Fruit fly (Drosophila melanogaster) whole organism, embryonic: ENCODE data around the gene CG14971.

Experiments
- Abd-B ChIP-seq: fragments of 200-800 bp; sonication (Bioruptor generic); optimal IDR thresholded peaks from 2 replicates; lab custom pipeline; 2018; ENCODE audit warnings: missing biosample characterization, mild to moderate bottlenecking, missing genetic modification characterization, moderate library complexity
- Adf1 ChIP-seq: fragments of 200-800 bp; sonication (Bioruptor generic); IDR thresholded peaks from 2 replicates; pipeline ENCODE4 v1.3.6; 2022; ENCODE audit warnings: missing biosample characterization, missing genetic modification characterization
- CG10462 ChIP-seq: fragments of 200-800 bp; sonication (Bioruptor generic); optimal IDR thresholded peaks from 2 replicates; lab custom pipeline; 2016; ENCODE audit warnings: missing biosample characterization, missing genetic modification characterization
- CG11093 ChIP-seq: fragments of 200-800 bp; sonication (Bioruptor generic); IDR thresholded peaks from 3 replicates; pipeline ENCODE4 v1.3.6; 2022; ENCODE audit warnings: missing biosample characterization, missing genetic modification characterization
- CG12219 ChIP-seq: fragments of 200-800 bp; sonication (Bioruptor generic); optimal IDR thresholded peaks from 3 replicates; lab custom pipeline; 2018; ENCODE audit warnings: missing biosample characterization, mild to moderate bottlenecking, missing genetic modification characterization
- CG13123 ChIP-seq: fragments of 200-800 bp; sonication (Bioruptor generic); optimal IDR thresholded peaks from 2 replicates; lab custom pipeline; 2016; ENCODE audit warnings: missing biosample characterization, missing genetic modification characterization
- CG13296 ChIP-seq: fragments of 200-800 bp; sonication (Bioruptor generic); optimal IDR thresholded peaks from 3 replicates; lab custom pipeline; 2018; ENCODE audit warnings: missing biosample characterization, mild to moderate bottlenecking, missing genetic modification characterization
- CG14710 ChIP-seq: fragments of 200-800 bp; sonication (Bioruptor generic); optimal IDR thresholded peaks from 3 replicates; lab custom pipeline; 2019; ENCODE audit warnings: missing biosample characterization, mild to moderate bottlenecking, missing genetic modification characterization, moderate library complexity
- CG15696 ChIP-seq: fragments of 200-800 bp; sonication (Bioruptor generic); optimal IDR thresholded peaks from 2 replicates; lab custom pipeline; 2019; ENCODE audit warnings: missing biosample characterization, mild to moderate bottlenecking, missing genetic modification characterization, moderate library complexity
- CG1603 ChIP-seq: fragments of 200-800 bp; sonication (Bioruptor generic); optimal IDR thresholded peaks from 2 replicates; lab custom pipeline; 2019; ENCODE audit warnings: missing biosample characterization, mild to moderate bottlenecking, missing genetic modification characterization, moderate library complexity
- CG17612 ChIP-seq: fragments of 200-800 bp; sonication (Bioruptor generic); IDR thresholded peaks from 2 replicates; pipeline ENCODE4 v1.3.6; 2022; ENCODE audit warnings: missing biosample characterization, missing genetic modification characterization
- CG18619 ChIP-seq: fragments of 200-800 bp; sonication (Bioruptor generic); optimal IDR thresholded peaks from 3 replicates; lab custom pipeline; 2017; ENCODE audit warnings: missing biosample characterization, mild to moderate bottlenecking, missing genetic modification characterization
- CG2889 ChIP-seq: fragments of 200-800 bp; sonication (Bioruptor generic); IDR thresholded peaks from 3 replicates; pipeline ENCODE4 v1.3.6; 2022; ENCODE audit warnings: missing biosample characterization, missing genetic modification characterization
- CG30020 ChIP-seq: fragments of 200-800 bp; optimal IDR thresholded peaks from 2 replicates; lab custom pipeline; 2019; ENCODE audit warnings: missing biosample characterization, mild to moderate bottlenecking, missing genetic modification characterization, moderate library complexity
- CG31365 ChIP-seq: fragments of 200-800 bp; sonication (Bioruptor generic); optimal IDR thresholded peaks from 2 replicates; lab custom pipeline; 2018; ENCODE audit warnings: missing biosample characterization, mild to moderate bottlenecking, missing genetic modification characterization
- CG7556 ChIP-seq: fragments of 200-800 bp; sonication (Bioruptor generic); optimal IDR thresholded peaks from 2 replicates; lab custom pipeline; 2017; ENCODE audit warnings: missing biosample characterization, mild to moderate bottlenecking, missing genetic modification characterization
- CG7745 ChIP-seq: fragments of 200-800 bp; sonication (Bioruptor generic); optimal IDR thresholded peaks from 2 replicates; lab custom pipeline; 2018; ENCODE audit warnings: missing biosample characterization, mild to moderate bottlenecking, missing genetic modification characterization, moderate library complexity
- CG9437 ChIP-seq: fragments of 200-800 bp; sonication (Bioruptor generic); optimal IDR thresholded peaks from 2 replicates; lab custom pipeline; 2018; ENCODE audit warnings: missing biosample characterization, mild to moderate bottlenecking, missing genetic modification characterization
- E2f1 ChIP-seq: fragments of 200-800 bp; sonication (Bioruptor generic); IDR thresholded peaks from 2 replicates; pipeline ENCODE4 v1.3.6; 2022; ENCODE audit warnings: missing biosample characterization, missing genetic modification characterization
- Fer1 ChIP-seq: fragments of 200-800 bp; sonication (Bioruptor generic); optimal IDR thresholded peaks from 2 replicates; lab custom pipeline; 2017; ENCODE audit warnings: missing biosample characterization, mild to moderate bottlenecking, missing genetic modification characterization
- HLH3B ChIP-seq: fragments of 200-800 bp; sonication (Bioruptor generic); IDR thresholded peaks from 2 replicates; pipeline ENCODE4 v1.3.6; 2022; ENCODE audit warnings: missing biosample characterization, missing genetic modification characterization
- Hey ChIP-seq: fragments of 200-800 bp; sonication (Bioruptor generic); optimal IDR thresholded peaks from 3 replicates; lab custom pipeline; 2018; ENCODE audit warnings: missing biosample characterization, mild to moderate bottlenecking, missing genetic modification characterization
- Hmr ChIP-seq: fragments of 200-800 bp; sonication (Bioruptor generic); optimal IDR thresholded peaks from 3 replicates; lab custom pipeline; 2017; ENCODE audit warnings: mild to moderate bottlenecking, missing biosample characterization, missing genetic modification reagents, missing genetic modification characterization
- Lhr ChIP-seq: fragments of 200-800 bp; sonication (Bioruptor generic); optimal IDR thresholded peaks from 3 replicates; lab custom pipeline; 2017; ENCODE audit warnings: mild to moderate bottlenecking, missing biosample characterization, missing genetic modification reagents, missing genetic modification characterization
- MBD-R2 ChIP-seq: fragments of 200-800 bp; sonication (Bioruptor generic); IDR thresholded peaks from 2 replicates; pipeline ENCODE4 v1.3.6; 2022; ENCODE audit warnings: missing biosample characterization, missing genetic modification characterization
- MESR4 ChIP-seq: fragments of 200-800 bp; sonication (Bioruptor generic); optimal IDR thresholded peaks from 2 replicates; lab custom pipeline; 2018; ENCODE audit warnings: missing biosample characterization, mild to moderate bottlenecking, missing genetic modification characterization, moderate library complexity
- NFAT ChIP-seq: fragments of 200-800 bp; sonication (Bioruptor generic); IDR thresholded peaks from 2 replicates; pipeline ENCODE4 v1.3.6; 2022; ENCODE audit warnings: missing biosample characterization, missing genetic modification characterization
- Oaz ChIP-seq: fragments of 200-800 bp; sonication (Bioruptor generic); IDR thresholded peaks from 2 replicates; pipeline ENCODE4 v1.3.6; 2022; ENCODE audit warnings: missing biosample characterization, missing genetic modification characterization
- Opbp ChIP-seq: fragments of 200-800 bp; sonication (Bioruptor generic); IDR thresholded peaks from 3 replicates; pipeline ENCODE4 v1.3.6; 2022; ENCODE audit warnings: missing biosample characterization, missing genetic modification characterization; ENCODE audit not compliant: partially characterized antibody
- Optix ChIP-seq: fragments of 200-800 bp; sonication (Bioruptor generic); IDR thresholded peaks from 3 replicates; pipeline ENCODE4 v1.3.6; 2022; ENCODE audit warnings: missing biosample characterization, missing genetic modification characterization
- Sin3A ChIP-seq: fragments of >200 bp; optimal IDR thresholded peaks from 2 replicates; lab custom pipeline; 2018
- Sry-β ChIP-seq: fragments of 200-800 bp; sonication (Bioruptor generic); optimal IDR thresholded peaks from 2 replicates; lab custom pipeline; 2018; ENCODE audit warnings: missing biosample characterization, mild to moderate bottlenecking, missing genetic modification characterization, moderate library complexity
- TFAM ChIP-seq: fragments of 200-800 bp; sonication (Bioruptor generic); optimal IDR thresholded peaks from 2 replicates; lab custom pipeline; 2017; ENCODE audit warnings: missing biosample characterization, missing genetic modification characterization, inconsistent platforms
- Taf1 ChIP-seq: fragments of 200-800 bp; sonication (Bioruptor generic); IDR thresholded peaks from 2 replicates; pipeline ENCODE4 v1.3.6; 2022; ENCODE audit warnings: missing biosample characterization, missing genetic modification characterization
- Xbp1 ChIP-seq: fragments of 200-800 bp; sonication (Bioruptor generic); optimal IDR thresholded peaks from 3 replicates; lab custom pipeline; 2016; ENCODE audit warnings: missing biosample characterization, mild to moderate bottlenecking, missing genetic modification characterization
- bbx ChIP-seq: fragments of 200-800 bp; sonication (Bioruptor generic); IDR thresholded peaks from 2 replicates; pipeline ENCODE4 v1.3.6; 2022; ENCODE audit warnings: missing biosample characterization, missing genetic modification characterization; ENCODE audit not compliant: partially characterized antibody
- cwo ChIP-seq: fragments of 200-800 bp; sonication (Bioruptor generic); optimal IDR thresholded peaks from 3 replicates; lab custom pipeline; 2017; ENCODE audit warnings: missing biosample characterization, missing genetic modification characterization, mild to moderate bottlenecking, moderate library complexity, missing genetic modification reagents
- eve ChIP-seq, 2 experiments: fragments of >200 bp; optimal IDR thresholded peaks; 2 replicates each; lab custom pipeline; 2017; ENCODE audit warnings: missing biosample characterization in 2 of 2, missing genetic modification characterization in 2 of 2
- fd64A ChIP-seq: fragments of 200-800 bp; sonication (Bioruptor generic); optimal IDR thresholded peaks from 3 replicates; lab custom pipeline; 2018; ENCODE audit warnings: missing biosample characterization, mild to moderate bottlenecking, missing genetic modification characterization
- gfzf ChIP-seq: fragments of 200-800 bp; sonication (Bioruptor generic); optimal IDR thresholded peaks from 2 replicates; lab custom pipeline; 2016; ENCODE audit warnings: missing biosample characterization, mild to moderate bottlenecking, missing genetic modification characterization, moderate library complexity
- hbn ChIP-seq: fragments of 200-800 bp; sonication (Bioruptor generic); IDR thresholded peaks from 2 replicates; pipeline ENCODE4 v1.3.6; 2022; ENCODE audit warnings: missing biosample characterization, missing genetic modification characterization; ENCODE audit not compliant: partially characterized antibody
- jing ChIP-seq: fragments of 200-800 bp; sonication (Bioruptor generic); optimal IDR thresholded peaks from 2 replicates; lab custom pipeline; 2018; ENCODE audit warnings: missing biosample characterization, mild to moderate bottlenecking, missing genetic modification characterization
- lilli ChIP-seq: fragments of 200-800 bp; sonication (Bioruptor generic); optimal IDR thresholded peaks from 3 replicates; lab custom pipeline; 2016; ENCODE audit warnings: missing biosample characterization, missing genetic modification characterization
- oc ChIP-seq: fragments of 200-800 bp; sonication (Bioruptor generic); optimal IDR thresholded peaks from 2 replicates; lab custom pipeline; 2018; ENCODE audit warnings: missing biosample characterization, mild to moderate bottlenecking, missing genetic modification characterization, moderate library complexity
- salm ChIP-seq: fragments of 200-800 bp; sonication (Bioruptor generic); optimal IDR thresholded peaks from 2 replicates; lab custom pipeline; 2018; ENCODE audit warnings: missing biosample characterization, mild to moderate bottlenecking, missing genetic modification characterization
- sd ChIP-seq: fragments of 200-800 bp; sonication (Bioruptor generic); optimal IDR thresholded peaks from 3 replicates; lab custom pipeline; 2018; ENCODE audit warnings: missing biosample characterization, mild to moderate bottlenecking, missing genetic modification characterization, moderate library complexity
- tin ChIP-seq: fragments of 200-800 bp; sonication (Bioruptor generic); optimal IDR thresholded peaks from 3 replicates; lab custom pipeline; 2016; ENCODE audit warnings: missing biosample characterization, missing genetic modification characterization
- trem ChIP-seq: fragments of 200-800 bp; optimal IDR thresholded peaks from 3 replicates; lab custom pipeline; 2019; ENCODE audit warnings: missing biosample characterization, mild to moderate bottlenecking, missing genetic modification characterization, moderate library complexity
- ttk ChIP-seq: fragments of 200-800 bp; sonication (Bioruptor generic); IDR thresholded peaks from 2 replicates; pipeline ENCODE4 v2.1.2; 2022; ENCODE audit warnings: missing biosample characterization, missing genetic modification characterization
- vnd ChIP-seq: fragments of 200-800 bp; sonication (Bioruptor generic); IDR thresholded peaks from 3 replicates; pipeline ENCODE4 v1.3.6; 2022; ENCODE audit warnings: missing biosample characterization, missing genetic modification characterization; ENCODE audit not compliant: partially characterized antibody
- wor ChIP-seq: fragments of 200-800 bp; sonication (Bioruptor generic); IDR thresholded peaks from 2 replicates; pipeline ENCODE4 v1.3.6; 2022; ENCODE audit warnings: missing biosample characterization, missing genetic modification characterization

Gene CG14971

DNA sequence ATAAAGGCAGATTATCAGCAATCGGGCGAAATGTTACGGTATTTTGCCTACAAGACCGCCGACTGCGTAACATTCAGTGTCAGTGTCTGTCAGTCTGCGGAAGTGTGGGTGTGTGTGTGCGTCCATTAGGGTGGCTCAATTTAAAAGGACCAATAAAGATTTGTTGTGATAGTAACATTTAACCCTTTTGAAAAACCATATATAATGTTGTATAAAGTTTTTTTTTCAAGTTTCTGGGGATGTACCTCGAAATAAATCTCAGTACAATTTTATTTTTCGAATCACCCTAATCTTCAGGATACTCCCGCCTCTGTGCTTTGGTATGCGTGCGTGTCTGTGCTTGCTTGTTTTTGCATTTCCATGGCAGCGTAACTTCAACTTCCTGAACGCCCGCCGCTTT is 1.7 kb upstream of the CG14971 start (continued):
- TF ChIP-seq CG31365 (tag; lab: Kevin White, UChicago) (peak; percentile 65), CG2889 (GFP tag; lab: Robert Waterston, UW) (peak; percentile 63; the same call in 1 of the 3 replicates), gfzf (no peak), oc (peak; percentile 51), Taf1 (GFP tag; lab: Robert Waterston, UW) (peak; percentile 50; the same call in 1 of the 2 replicates), CG17612 (GFP tag; lab: Robert Waterston, UW) (peak; percentile 45; the same call in 1 of the 2 replicates), ttk (no peak), trem (tag; lab: Kevin White, UChicago) (no peak), NFAT (peak; percentile 62), MBD-R2 (GFP tag; lab: Robert Waterston, UW) (peak; percentile 60; the same call in 1 of the 2 replicates), CG10462 (no peak), hbn (GFP tag; lab: Robert Waterston, UW) (no peak), CG15696 (peak; percentile 24), CG7556 (peak; percentile 87), CG18619 (peak; percentile 78), E2f1 (GFP tag; lab: Robert Waterston, UW) (peak; percentile 65), HLH3B (GFP tag; lab: Robert Waterston, UW) (peak; percentile 68), Sin3A (lab: Kevin White, UChicago) (no peak), Optix (GFP tag; lab: Robert Waterston, UW) (peak; percentile 47; the same call in 1 of the 3 replicates), MESR4 (GFP tag; lab: Kevin White, UChicago) (no peak), CG7745 (no peak), Opbp (no peak), jing (GFP tag; lab: Kevin White, UChicago) (no peak), lilli (peak; percentile 83), CG11093 (GFP tag; lab: Robert Waterston, UW) (no peak), Lhr (GFP tag; lab: Kevin White, UChicago) (no peak), bbx (no peak), CG14710 (tag; lab: Kevin White, UChicago) (peak; percentile 14), Hmr (peak; percentile 94), Abd-B (GFP tag; lab: Kevin White, UChicago) (peak; percentile 17), TFAM (no peak), tin (GFP tag; lab: Kevin White, UChicago) (peak; percentile 41), Hey (tag; lab: Kevin White, UChicago) (peak; percentile 48), Adf1 (GFP tag; lab: Robert Waterston, UW) (peak; percentile 41; the same call in 1 of the 2 replicates), CG13296 (GFP tag; lab: Kevin White, UChicago) (peak; percentile 86), Xbp1 (peak; percentile 61), Oaz (GFP tag; lab: Robert Waterston, UW) (peak; percentile 34; the same call in 1 of the 2 replicates), salm (tag; lab: Kevin White, UChicago) (peak; percentile 65), CG12219 (GFP tag; lab: Kevin White, UChicago) (peak; percentile 73), CG13123 (GFP tag; lab: Kevin White, UChicago) (no peak), sd (tag; lab: Kevin White, UChicago) (peak; percentile 55), Fer1 (peak; percentile 94), CG30020 (tag; lab: Kevin White, UChicago) (no peak), wor (GFP tag; lab: Robert Waterston, UW) (no peak), fd64A (GFP tag; lab: Kevin White, UChicago) (no peak), CG9437 (peak; percentile 33), CG1603 (tag; lab: Kevin White, UChicago) (peak; percentile 28), Sry-β (GFP tag; lab: Kevin White, UChicago) (no peak), vnd (GFP tag; lab: Robert Waterston, UW) (no peak), cwo (GFP tag; lab: Kevin White, UChicago) (peak; percentile 85), eve (GFP tag; optimal IDR thresholded peaks at IDR 0.05; lab: Kevin White, UChicago) (no peak)
